Fruit fly (Drosophila melanogaster) whole organism, prepupa: ENCODE data around the gene stg.

ENCODE experiments used
- Blimp-1 ChIP-seq: fragments of 200-800 bp; sonication (Bioruptor generic); optimal IDR thresholded peaks from 3 replicates; lab custom pipeline; 2017; ENCODE audit warnings: missing biosample characterization, missing genetic modification characterization, mild to moderate bottlenecking, moderate library complexity, missing genetic modification reagents
- CG10631 ChIP-seq: fragments of 200-800 bp; sonication (Bioruptor generic); optimal IDR thresholded peaks from 2 replicates; lab custom pipeline; 2016; ENCODE audit warnings: missing biosample characterization, missing genetic modification characterization
- CG10669 ChIP-seq: fragments of 200-800 bp; sonication (Bioruptor generic); optimal IDR thresholded peaks from 3 replicates; lab custom pipeline; 2018; ENCODE audit warnings: missing biosample characterization, mild to moderate bottlenecking, missing genetic modification characterization, moderate library complexity
- CG11294 ChIP-seq: fragments of 200-800 bp; sonication (Bioruptor generic); IDR thresholded peaks from 2 replicates; pipeline ENCODE4 v1.3.6; 2022; ENCODE audit warnings: missing biosample characterization, missing genetic modification characterization
- CG11902 ChIP-seq: fragments of 200-800 bp; sonication (Bioruptor generic); optimal IDR thresholded peaks from 3 replicates; lab custom pipeline; 2016; ENCODE audit warnings: missing biosample characterization, missing genetic modification characterization
- CG15336 ChIP-seq: fragments of 200-800 bp; sonication (Bioruptor generic); IDR thresholded peaks from 2 replicates; pipeline ENCODE4 v1.3.6; 2022; ENCODE audit warnings: missing biosample characterization, missing genetic modification characterization
- CG1621 ChIP-seq: fragments of 200-800 bp; sonication (Bioruptor generic); optimal IDR thresholded peaks from 3 replicates; lab custom pipeline; 2018; ENCODE audit warnings: missing biosample characterization, mild to moderate bottlenecking, missing genetic modification characterization
- CG16779 ChIP-seq: fragments of 200-800 bp; sonication (Bioruptor generic); optimal IDR thresholded peaks from 3 replicates; lab custom pipeline; 2017; ENCODE audit warnings: missing biosample characterization, mild to moderate bottlenecking, missing genetic modification characterization
- CG3032 ChIP-seq: fragments of 200-800 bp; optimal IDR thresholded peaks from 2 replicates; lab custom pipeline; 2019; ENCODE audit warnings: missing biosample characterization, mild to moderate bottlenecking, missing genetic modification characterization, moderate library complexity
- CG31627 ChIP-seq: fragments of 200-800 bp; sonication (Bioruptor generic); optimal IDR thresholded peaks from 3 replicates; lab custom pipeline; 2016; ENCODE audit warnings: missing biosample characterization, missing genetic modification characterization
- CG34406 ChIP-seq: fragments of 200-800 bp; sonication (Bioruptor generic); optimal IDR thresholded peaks from 3 replicates; lab custom pipeline; 2016; ENCODE audit warnings: missing biosample characterization, missing genetic modification characterization
- CG4318 ChIP-seq: fragments of 200-800 bp; sonication (Bioruptor generic); optimal IDR thresholded peaks from 3 replicates; lab custom pipeline; 2017; ENCODE audit warnings: missing biosample characterization, mild to moderate bottlenecking, missing genetic modification characterization
- CG6163 ChIP-seq: fragments of 200-800 bp; sonication (Bioruptor generic); IDR thresholded peaks from 3 replicates; pipeline ENCODE4 v1.3.6; 2022; ENCODE audit warnings: missing biosample characterization, missing genetic modification characterization
- CG6276 ChIP-seq: fragments of 200-800 bp; sonication (Bioruptor generic); optimal IDR thresholded peaks from 2 replicates; lab custom pipeline; 2017; ENCODE audit warnings: missing biosample characterization, mild to moderate bottlenecking, missing genetic modification characterization
- CG6792 ChIP-seq: fragments of 200-800 bp; sonication (Bioruptor generic); optimal IDR thresholded peaks from 3 replicates; lab custom pipeline; 2016; ENCODE audit warnings: missing biosample characterization, missing genetic modification characterization
- CG6808 ChIP-seq: fragments of 200-800 bp; sonication (Bioruptor generic); optimal IDR thresholded peaks from 3 replicates; lab custom pipeline; 2017; ENCODE audit warnings: missing biosample characterization, missing genetic modification characterization, mild to moderate bottlenecking, moderate library complexity, missing genetic modification reagents
- CG6854 ChIP-seq: fragments of 200-800 bp; sonication (Bioruptor generic); optimal IDR thresholded peaks from 2 replicates; lab custom pipeline; 2017; ENCODE audit warnings: missing biosample characterization, mild to moderate bottlenecking, missing genetic modification characterization
- CG7368 ChIP-seq: fragments of 200-800 bp; sonication (Bioruptor generic); optimal IDR thresholded peaks from 3 replicates; lab custom pipeline; 2016; ENCODE audit warnings: missing biosample characterization, missing genetic modification characterization
- CG8119 ChIP-seq: fragments of 200-800 bp; sonication (Bioruptor generic); IDR thresholded peaks from 3 replicates; pipeline ENCODE4 v1.3.6; 2022; ENCODE audit warnings: missing biosample characterization, missing genetic modification characterization
- CG8319 ChIP-seq: fragments of 200-800 bp; sonication (Bioruptor generic); optimal IDR thresholded peaks from 3 replicates; lab custom pipeline; 2016; ENCODE audit warnings: missing biosample characterization, missing genetic modification characterization
- CG8632 ChIP-seq: fragments of 200-800 bp; sonication (Bioruptor generic); optimal IDR thresholded peaks from 3 replicates; lab custom pipeline; 2016; ENCODE audit warnings: missing biosample characterization, missing genetic modification characterization
- CG9139 ChIP-seq: fragments of 200-800 bp; sonication (Bioruptor generic); optimal IDR thresholded peaks from 3 replicates; lab custom pipeline; 2017; ENCODE audit warnings: missing biosample characterization, mild to moderate bottlenecking, missing genetic modification characterization
- Eip75B ChIP-seq: fragments of 200-800 bp; sonication (Bioruptor generic); optimal IDR thresholded peaks from 3 replicates; lab custom pipeline; 2016; ENCODE audit warnings: missing biosample characterization, missing genetic modification characterization
- Eip78C ChIP-seq: fragments of 200-800 bp; sonication (Bioruptor generic); peaks from one replicate; lab custom pipeline; 2016; ENCODE audit warnings: missing biosample characterization, missing genetic modification characterization
- Eip93F ChIP-seq: fragments of 200-800 bp; sonication (Bioruptor generic); optimal IDR thresholded peaks from 2 replicates; lab custom pipeline; 2016; ENCODE audit warnings: missing biosample characterization, mild to moderate bottlenecking, missing genetic modification characterization
- Ets21C ChIP-seq: fragments of 200-800 bp; sonication (Bioruptor generic); optimal IDR thresholded peaks from 3 replicates; lab custom pipeline; 2016; ENCODE audit warnings: missing biosample characterization, missing genetic modification characterization
- Ets96B ChIP-seq: fragments of 200-800 bp; optimal IDR thresholded peaks from 2 replicates; lab custom pipeline; 2019; ENCODE audit warnings: missing biosample characterization, mild to moderate bottlenecking, missing genetic modification characterization, moderate library complexity
- Gug ChIP-seq: fragments of 200-800 bp; sonication (Bioruptor generic); IDR thresholded peaks from 2 replicates; pipeline ENCODE4 v1.3.6; 2022; ENCODE audit warnings: missing biosample characterization, missing genetic modification characterization
- Hr38 ChIP-seq: sonication (Bioruptor generic); optimal IDR thresholded peaks from 2 replicates; lab custom pipeline; 2016; ENCODE audit warnings: missing biosample characterization, missing genetic modification characterization
- Hr39 ChIP-seq: fragments of 200-800 bp; sonication (Bioruptor generic); optimal IDR thresholded peaks from 2 replicates; lab custom pipeline; 2016; ENCODE audit warnings: missing biosample characterization, missing genetic modification characterization
- Hr4 ChIP-seq: fragments of 200-800 bp; sonication (Bioruptor generic); optimal IDR thresholded peaks from 3 replicates; lab custom pipeline; 2016; ENCODE audit warnings: missing biosample characterization, missing genetic modification characterization
- OdsH ChIP-seq: fragments of 200-800 bp; sonication (Bioruptor generic); optimal IDR thresholded peaks from 3 replicates; lab custom pipeline; 2016; ENCODE audit warnings: missing biosample characterization, missing genetic modification characterization
- Smox ChIP-seq: fragments of 200-800 bp; sonication (Bioruptor generic); optimal IDR thresholded peaks from 3 replicates; lab custom pipeline; 2016; ENCODE audit warnings: missing biosample characterization, missing genetic modification characterization
- Sox14 ChIP-seq: fragments of 200-800 bp; sonication (Bioruptor generic); optimal IDR thresholded peaks from 3 replicates; lab custom pipeline; 2016; ENCODE audit warnings: missing biosample characterization, missing genetic modification characterization
- Sox15 ChIP-seq: fragments of 200-800 bp; sonication (Bioruptor generic); optimal IDR thresholded peaks from 3 replicates; lab custom pipeline; 2016; ENCODE audit warnings: missing biosample characterization, missing genetic modification characterization
- achi ChIP-seq: fragments of 200-800 bp; sonication (Bioruptor generic); optimal IDR thresholded peaks from 3 replicates; lab custom pipeline; 2016; ENCODE audit warnings: missing biosample characterization, missing genetic modification characterization
- acj6 ChIP-seq: fragments of 200-800 bp; sonication (Bioruptor generic); optimal IDR thresholded peaks from 3 replicates; lab custom pipeline; 2016; ENCODE audit warnings: missing biosample characterization, missing genetic modification characterization
- cyc ChIP-seq: fragments of 200-800 bp; sonication (Bioruptor generic); optimal IDR thresholded peaks from 3 replicates; lab custom pipeline; 2016; ENCODE audit warnings: missing biosample characterization, missing genetic modification characterization
- dac ChIP-seq: fragments of 200-800 bp; sonication (Bioruptor generic); optimal IDR thresholded peaks from 2 replicates; lab custom pipeline; 2017; ENCODE audit warnings: missing biosample characterization, mild to moderate bottlenecking, missing genetic modification characterization
- dsx ChIP-seq: fragments of 200-800 bp; optimal IDR thresholded peaks from 3 replicates; lab custom pipeline; 2019; ENCODE audit warnings: missing biosample characterization, mild to moderate bottlenecking, missing genetic modification characterization, moderate library complexity; ENCODE audit not compliant: poor library complexity, severe bottlenecking
- eg ChIP-seq: fragments of 200-800 bp; sonication (Bioruptor generic); IDR thresholded peaks from 3 replicates; pipeline ENCODE4 v1.3.6; 2022; ENCODE audit warnings: missing biosample characterization, missing genetic modification characterization
- esn ChIP-seq: fragments of 200-800 bp; sonication (Bioruptor generic); optimal IDR thresholded peaks from 2 replicates; lab custom pipeline; 2016; ENCODE audit warnings: missing biosample characterization, mild to moderate bottlenecking, missing genetic modification characterization, moderate library complexity
- fd59A ChIP-seq: fragments of 200-800 bp; sonication (Bioruptor generic); optimal IDR thresholded peaks from 2 replicates; lab custom pipeline; 2017; ENCODE audit warnings: missing biosample characterization, mild to moderate bottlenecking, missing genetic modification characterization, missing genetic modification reagents
- fd85E ChIP-seq: fragments of 200-800 bp; sonication (Bioruptor generic); optimal IDR thresholded peaks from 3 replicates; lab custom pipeline; 2016; ENCODE audit warnings: missing biosample characterization, missing genetic modification characterization
- fkh ChIP-seq: fragments of 200-800 bp; sonication (Bioruptor generic); optimal IDR thresholded peaks from 3 replicates; lab custom pipeline; 2017; ENCODE audit warnings: missing biosample characterization, mild to moderate bottlenecking, missing genetic modification characterization, moderate library complexity
- lz ChIP-seq: fragments of 200-800 bp; sonication (Bioruptor generic); optimal IDR thresholded peaks from 3 replicates; lab custom pipeline; 2016; ENCODE audit warnings: missing biosample characterization, missing genetic modification characterization
- net ChIP-seq: fragments of 200-800 bp; sonication (Bioruptor generic); optimal IDR thresholded peaks from 3 replicates; lab custom pipeline; 2016; ENCODE audit warnings: missing biosample characterization, missing genetic modification characterization
- pdm3 ChIP-seq: fragments of 200-800 bp; sonication (Bioruptor generic); optimal IDR thresholded peaks from 3 replicates; lab custom pipeline; 2016; ENCODE audit warnings: missing biosample characterization, missing genetic modification characterization
- salr ChIP-seq, 2 experiments: fragments of 200-800 bp; sonication (Bioruptor generic); optimal IDR thresholded peaks; 3 replicates each; lab custom pipeline; 2016 to 2018; ENCODE audit warnings: missing biosample characterization in 2 of 2, missing genetic modification characterization in 2 of 2, mild to moderate bottlenecking in 1 of 2
- svp ChIP-seq: fragments of 200-800 bp; sonication (Bioruptor generic); peaks from one replicate; lab custom pipeline; 2016; ENCODE audit warnings: missing biosample characterization, missing genetic modification characterization
- topi ChIP-seq: fragments of 200-800 bp; sonication (Bioruptor generic); optimal IDR thresholded peaks from 3 replicates; lab custom pipeline; 2016; ENCODE audit warnings: missing biosample characterization, missing genetic modification characterization
- vri ChIP-seq: fragments of 200-800 bp; sonication (Bioruptor generic); optimal IDR thresholded peaks from 3 replicates; lab custom pipeline; 2016; ENCODE audit warnings: missing biosample characterization, mild to moderate bottlenecking, missing genetic modification characterization

Gene stg

dm6 chr3R:29279557-29280203, 24.1 kb upstream of the stg start:
- TF ChIP-seq CG15336 (GFP tag; lab: Robert Waterston, UW) (no peak), CG6163 (no peak; the same call in 2 of the 3 replicates), achi (GFP tag; lab: Kevin White, UChicago) (peak; percentile 90), CG11294 (no peak), CG8319 (GFP tag; lab: Kevin White, UChicago) (peak; percentile 3), pdm3 (GFP tag; lab: Kevin White, UChicago) (peak; percentile 20), OdsH (GFP tag; lab: Kevin White, UChicago) (no peak), Eip75B (no peak), CG16779 (tag; lab: Kevin White, UChicago) (no peak), dac (GFP tag; lab: Kevin White, UChicago) (no peak), cyc (GFP tag; lab: Kevin White, UChicago) (peak; percentile 45), CG8119 (GFP tag; lab: Robert Waterston, UW) (no peak), Ets96B (tag; lab: Kevin White, UChicago) (peak; percentile 78), eg (0 out of 3 replicates have a peak, but pooled peaks have one; percentile 10), lz (GFP tag; lab: Kevin White, UChicago) (no peak), fd59A (no peak), esn (GFP tag; lab: Kevin White, UChicago) (peak; percentile 19), CG34406 (GFP tag; lab: Kevin White, UChicago) (peak; percentile 13), Hr38 (no peak), CG6854 (peak; percentile 46), CG6808 (GFP tag; lab: Kevin White, UChicago) (peak; percentile 91), topi (peak; percentile 21), CG6276 (peak; percentile 39), svp (peak; percentile 4), CG10669 (GFP tag; lab: Kevin White, UChicago) (peak; percentile 92), Smox (GFP tag; lab: Kevin White, UChicago) (no peak), Ets21C (GFP tag; lab: Kevin White, UChicago) (no peak), CG8632 (GFP tag; lab: Kevin White, UChicago) (no peak), CG7368 (GFP tag; lab: Kevin White, UChicago) (no peak), CG6792 (GFP tag; lab: Kevin White, UChicago) (no peak), Eip78C (GFP tag; lab: Kevin White, UChicago) (peak; percentile 66), CG10631 (GFP tag; lab: Kevin White, UChicago) (peak; percentile 40), Gug (GFP tag; lab: Robert Waterston, UW) (no peak), fd85E (GFP tag; lab: Kevin White, UChicago) (no peak), Sox15 (GFP tag; lab: Kevin White, UChicago) (no peak), CG31627 (GFP tag; lab: Kevin White, UChicago) (no peak), dsx (GFP tag; lab: Kevin White, UChicago) (peak; percentile 100), Sox14 (GFP tag; lab: Kevin White, UChicago) (peak; percentile 22), fkh (GFP tag; lab: Kevin White, UChicago) (no peak), acj6 (peak; percentile 17), CG11902 (GFP tag; lab: Kevin White, UChicago) (peak; percentile 37), Hr39 (GFP tag; lab: Kevin White, UChicago) (no peak), Hr4 (GFP tag; lab: Kevin White, UChicago) (no peak), net (GFP tag; lab: Kevin White, UChicago) (no peak), CG1621 (tag; lab: Kevin White, UChicago) (peak; percentile 21), Eip93F (GFP tag; lab: Kevin White, UChicago) (no peak), CG3032 (peak; percentile 95), CG9139 (peak; percentile 76), vri (GFP tag; lab: Kevin White, UChicago) (no peak), Blimp-1 (GFP tag; lab: Kevin White, UChicago) (peak; percentile 38), CG4318 (GFP tag; lab: Kevin White, UChicago) (no peak), salr (GFP tag; optimal IDR thresholded peaks at IDR 0.05; lab: Kevin White, UChicago) (peak; percentile 2 to 10)
